In the genomic region with DNA sequence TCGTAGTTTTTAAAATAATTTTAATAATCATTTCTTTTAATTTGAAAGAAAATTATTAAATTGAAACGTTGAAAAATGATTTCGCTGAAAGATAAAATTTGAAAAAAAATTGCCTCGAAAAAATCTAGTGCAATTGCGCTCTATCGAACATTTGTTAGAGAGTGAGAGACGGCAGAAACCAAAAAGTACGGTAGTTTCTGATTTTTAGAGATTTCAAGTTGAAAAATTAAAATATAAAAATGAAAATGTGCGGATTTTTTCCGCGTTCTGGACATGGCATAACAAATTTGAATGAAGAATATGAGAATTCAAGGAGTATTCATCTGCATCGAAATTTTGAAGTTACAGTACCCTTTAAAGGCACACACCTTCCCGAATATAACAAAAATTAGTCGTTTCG, we compare ENCODE assay signal across 6 worm cellular contexts.
TF ChIP-seq lines count a peak whose summit lies in the region.

No protein-coding gene starts in this region.

TF ChIP-seq in whole organism, L1 larva, 84 proteins besides CTCF, POLR2A, EP300 and RAD21:
- peak in 1 of 2 experiments; percentile 79 for TF ChIP-seq lsy-2 (tag; optimal IDR thresholded peaks at IDR 0.05; lab: Kevin White, UChicago)
- peak; percentile 25 to 45 for TF ChIP-seq efl-1 (optimal IDR thresholded peaks at IDR 0.05; lab: Kevin White, UChicago)
- peak; percentile 30 to 69 for TF ChIP-seq efl-1 (GFP tag; optimal IDR thresholded peaks at IDR 0.05 in 1 of 2; lab: Kevin White, UChicago)
- TF ChIP-seq lin-35 (GFP tag; optimal IDR thresholded peaks at IDR 0.05; lab: Kevin White, UChicago): peak in 1 of 2 experiments; percentile 53
- peak in 1 of 3 experiments; percentile 61 for TF ChIP-seq dpl-1 (GFP tag; optimal IDR thresholded peaks at IDR 0.05; lab: Kevin White, UChicago)
- TF ChIP-seq mep-1 (tag; optimal IDR thresholded peaks at IDR 0.05; lab: Kevin White, UChicago): peak; percentile 23
- no peak for TF ChIP-seq nhr-20 (tag; optimal IDR thresholded peaks at IDR 0.05; lab: Kevin White, UChicago)
- no peak for TF ChIP-seq nhr-12 (tag; optimal IDR thresholded peaks at IDR 0.05; lab: Kevin White, UChicago)

TF ChIP-seq in whole organism, L2 larva, 48 proteins besides CTCF, POLR2A, EP300 and RAD21:
- TF ChIP-seq unc-55 (GFP tag; optimal IDR thresholded peaks at IDR 0.05; lab: Kevin White, UChicago): peak; percentile 48
- TF ChIP-seq dmd-4 (tag; optimal IDR thresholded peaks at IDR 0.05; lab: Kevin White, UChicago): no peak
- TF ChIP-seq lsy-2 (tag; optimal IDR thresholded peaks at IDR 0.05; lab: Kevin White, UChicago): peak in 1 of 2 experiments; percentile 73

TF ChIP-seq in whole organism, L3 larva, 47 proteins besides CTCF, POLR2A, EP300 and RAD21:
- no peak for TF ChIP-seq ceh-16 (tag; optimal IDR thresholded peaks at IDR 0.05; lab: Kevin White, UChicago)
- peak; percentile 27 for TF ChIP-seq nfya-1 (tag; optimal IDR thresholded peaks at IDR 0.05; lab: Kevin White, UChicago; ENCODE audit: insufficient read depth)
- peak; percentile 39 for TF ChIP-seq pha-4 (tag; optimal IDR thresholded peaks at IDR 0.05; lab: Kevin White, UChicago)
TF ChIP-seq in whole organism, L3 larva: peak in this region for 2.

TF ChIP-seq in whole organism, L4 larva, 104 proteins besides CTCF, POLR2A, EP300 and RAD21 (continues in another document):
- TF ChIP-seq D1046.2 (GFP tag; IDR thresholded peaks at IDR 0.05; lab: Robert Waterston, UW) (no peak), nhr-25 (tag; optimal IDR thresholded peaks at IDR 0.05; lab: Kevin White, UChicago; ENCODE audit: borderline replicate concordance, insufficient read depth) (no peak), pqm-1 (tag; optimal IDR thresholded peaks at IDR 0.05; lab: Kevin White, UChicago) (no peak), ama-1 (optimal IDR thresholded peaks at IDR 0.05; lab: Kevin White, UChicago) (no peak), unc-130 (GFP tag; optimal IDR thresholded peaks at IDR 0.05; lab: Kevin White, UChicago) (peak; percentile 22), zip-2 (tag; optimal IDR thresholded peaks at IDR 0.05; lab: Kevin White, UChicago) (no peak), ZK546.5 (tag; optimal IDR thresholded peaks at IDR 0.05; lab: Kevin White, UChicago) (no peak), ceh-82 (tag; optimal IDR thresholded peaks at IDR 0.05; lab: Kevin White, UChicago) (no peak), pha-4 (GFP tag; IDR thresholded peaks at IDR 0.05; lab: Robert Waterston, UW) (no peak), pha-4 (tag; optimal IDR thresholded peaks at IDR 0.05; lab: Kevin White, UChicago) (no peak), nhr-77 (tag; optimal IDR thresholded peaks at IDR 0.05; lab: Kevin White, UChicago) (no peak), nhr-42 (GFP tag; IDR thresholded peaks at IDR 0.05; lab: Robert Waterston, UW) (no peak), dpl-1 (GFP tag; optimal IDR thresholded peaks at IDR 0.05; lab: Kevin White, UChicago) (peak; percentile 21), madf-9 (GFP tag; conservative IDR thresholded peaks at IDR 0.05; lab: Robert Waterston, UW) (no peak), rbr-2 (tag; optimal IDR thresholded peaks at IDR 0.05; lab: Kevin White, UChicago) (no peak), attf-4 (tag; optimal IDR thresholded peaks at IDR 0.05; lab: Kevin White, UChicago) (no peak), F37D6.2 (tag; optimal IDR thresholded peaks at IDR 0.05; lab: Kevin White, UChicago) (no peak), daf-19 (GFP tag; conservative IDR thresholded peaks at IDR 0.05; lab: Robert Waterston, UW) (no peak), ceh-28 (tag; optimal IDR thresholded peaks at IDR 0.05; lab: Kevin White, UChicago) (no peak), nhr-10 (tag; optimal IDR thresholded peaks at IDR 0.05; lab: Kevin White, UChicago) (no peak), lin-38 (GFP tag; IDR thresholded peaks at IDR 0.05; lab: Robert Waterston, UW) (peak; percentile 93), nhr-237 (tag; optimal IDR thresholded peaks at IDR 0.05; lab: Kevin White, UChicago) (no peak), aly-2 (tag; optimal IDR thresholded peaks at IDR 0.05; lab: Kevin White, UChicago) (no peak), Y5F2A.4 (GFP tag; optimal IDR thresholded peaks at IDR 0.05; lab: Kevin White, UChicago) (no peak), hlh-11 (tag; optimal IDR thresholded peaks at IDR 0.05; lab: Kevin White, UChicago) (no peak)

TF ChIP-seq in whole organism, mixed stage, embryonic, 35 proteins besides CTCF, POLR2A, EP300 and RAD21:
- peak; percentile 52 for TF ChIP-seq lsy-2 (tag; optimal IDR thresholded peaks at IDR 0.05; lab: Kevin White, UChicago)
- peak; percentile 10 for TF ChIP-seq mep-1 (tag; optimal IDR thresholded peaks at IDR 0.05; lab: Kevin White, UChicago)
- TF ChIP-seq mab-5 (tag; optimal IDR thresholded peaks at IDR 0.05; lab: Kevin White, UChicago): no peak

TF ChIP-seq in whole organism, young adult, 124 proteins besides CTCF, POLR2A, EP300 and RAD21:
- TF ChIP-seq ceh-58 (GFP tag; IDR thresholded peaks at IDR 0.05; lab: Robert Waterston, UW): no peak
- no peak for TF ChIP-seq lag-1 (GFP tag; IDR thresholded peaks at IDR 0.05; lab: Robert Waterston, UW)
- peak; percentile 47 for TF ChIP-seq efl-1 (GFP tag; optimal IDR thresholded peaks at IDR 0.05; lab: Kevin White, UChicago)
- no peak for TF ChIP-seq lsy-27 (tag; optimal IDR thresholded peaks at IDR 0.05; lab: Kevin White, UChicago; ENCODE audit: borderline replicate concordance, insufficient read depth)
- peak; percentile 52 for TF ChIP-seq xnd-1 (tag; optimal IDR thresholded peaks at IDR 0.05; lab: Kevin White, UChicago)
- peak; percentile 63 for TF ChIP-seq madf-6 (GFP tag; IDR thresholded peaks at IDR 0.05; lab: Robert Waterston, UW)
- peak; percentile 58; the same call in 1 of the 2 replicates for TF ChIP-seq F33H1.4 (GFP tag; IDR thresholded peaks at IDR 0.05; lab: Robert Waterston, UW)
- TF ChIP-seq lsl-1 (GFP tag; optimal IDR thresholded peaks at IDR 0.05; lab: Kevin White, UChicago): peak; percentile 89
- no peak for TF ChIP-seq attf-3 (GFP tag; conservative IDR thresholded peaks at IDR 0.05; lab: Robert Waterston, UW)
- no peak for TF ChIP-seq sptf-2 (GFP tag; optimal IDR thresholded peaks at IDR 0.05; lab: Kevin White, UChicago)
- no peak for TF ChIP-seq fkh-3 (tag; optimal IDR thresholded peaks at IDR 0.05; lab: Kevin White, UChicago)
- TF ChIP-seq ceh-91 (GFP tag; IDR thresholded peaks at IDR 0.05; lab: Robert Waterston, UW): peak; percentile 72
- TF ChIP-seq mcd-1 (GFP tag; IDR thresholded peaks at IDR 0.05; lab: Robert Waterston, UW): peak; percentile 86
- TF ChIP-seq snpc-4 (GFP tag; optimal IDR thresholded peaks at IDR 0.05; lab: Kevin White, UChicago): no peak
- peak in 1 of 4 experiments; percentile 7 for TF ChIP-seq snpc-4 (tag; optimal IDR thresholded peaks at IDR 0.05; lab: Kevin White, UChicago)
- no peak for TF ChIP-seq snpc-1.1 (tag; optimal IDR thresholded peaks at IDR 0.05; lab: Kevin White, UChicago; ENCODE audit: insufficient read depth)
- no peak for TF ChIP-seq cebp-2 (GFP tag; IDR thresholded peaks at IDR 0.05; lab: Robert Waterston, UW)
- no peak for TF ChIP-seq hrde-1 (tag; optimal IDR thresholded peaks at IDR 0.05; lab: Kevin White, UChicago; ENCODE audit: borderline replicate concordance)
- peak; percentile 67 for TF ChIP-seq D2030.7 (GFP tag; IDR thresholded peaks at IDR 0.05; lab: Robert Waterston, UW)
- TF ChIP-seq ztf-18 (tag; optimal IDR thresholded peaks at IDR 0.05; lab: Kevin White, UChicago): peak; percentile 14
- TF ChIP-seq lin-54 (GFP tag; optimal IDR thresholded peaks at IDR 0.05; lab: Kevin White, UChicago): peak; percentile 58
- TF ChIP-seq ceh-100 (GFP tag; IDR thresholded peaks at IDR 0.05; lab: Robert Waterston, UW): no peak
- TF ChIP-seq madf-8 (GFP tag; conservative IDR thresholded peaks at IDR 0.05; lab: Robert Waterston, UW): peak; percentile 22; the same call in 1 of the 2 replicates
- no peak for TF ChIP-seq hmg-1.2 (GFP tag; IDR thresholded peaks at IDR 0.05; lab: Robert Waterston, UW)
- TF ChIP-seq Y53G8AR.9 (GFP tag; conservative IDR thresholded peaks at IDR 0.05; lab: Robert Waterston, UW): no peak
- TF ChIP-seq tbp1 (GFP tag; optimal IDR thresholded peaks at IDR 0.05; lab: Kevin White, UChicago): peak; percentile 31
- TF ChIP-seq B0261.1 (tag; optimal IDR thresholded peaks at IDR 0.05; lab: Kevin White, UChicago): no peak
